Worm (Caenorhabditis elegans): ENCODE data around the gene cnc-5.

cnc-5 gene

DNA sequence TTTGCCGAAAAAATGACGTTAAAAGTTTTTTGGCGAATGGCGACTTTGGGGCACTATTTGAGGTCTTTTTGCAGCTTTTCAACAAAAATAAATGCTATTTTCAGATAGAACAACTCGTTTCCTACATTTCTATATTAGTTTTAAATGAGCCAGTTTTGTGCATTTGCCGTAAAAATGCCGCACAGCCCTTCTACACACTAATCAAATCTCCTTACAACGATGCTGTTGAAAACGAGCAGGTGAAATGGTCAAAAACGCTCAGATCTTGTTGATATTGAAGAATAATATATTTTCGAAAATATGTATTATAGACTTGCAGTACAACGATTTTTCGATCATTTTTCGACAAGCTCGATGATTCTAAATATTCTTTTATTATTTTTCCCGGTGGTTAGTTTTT, 9.6 kb downstream of the cnc-5 start, which contains the start of gene chil-14:
chil-14 (plus strand) TSS at position 301 of the 400 bp plus-strand sequence.
- TF ChIP-seq mec-3 (tag; optimal IDR thresholded peaks at IDR 0.05; ENCODE audit: borderline replicate concordance) = no peak
- no peak for TF ChIP-seq nhr-232 (tag; optimal IDR thresholded peaks at IDR 0.05)
- TF ChIP-seq T23F11.4 (GFP tag; optimal IDR thresholded peaks at IDR 0.05) = no peak
- no peak for TF ChIP-seq ceh-14 (tag; optimal IDR thresholded peaks at IDR 0.05)
- no peak for TF ChIP-seq gmeb-2 (tag; optimal IDR thresholded peaks at IDR 0.05)
- no peak for TF ChIP-seq sox-2 (GFP tag; IDR thresholded peaks at IDR 0.05)

DNA sequence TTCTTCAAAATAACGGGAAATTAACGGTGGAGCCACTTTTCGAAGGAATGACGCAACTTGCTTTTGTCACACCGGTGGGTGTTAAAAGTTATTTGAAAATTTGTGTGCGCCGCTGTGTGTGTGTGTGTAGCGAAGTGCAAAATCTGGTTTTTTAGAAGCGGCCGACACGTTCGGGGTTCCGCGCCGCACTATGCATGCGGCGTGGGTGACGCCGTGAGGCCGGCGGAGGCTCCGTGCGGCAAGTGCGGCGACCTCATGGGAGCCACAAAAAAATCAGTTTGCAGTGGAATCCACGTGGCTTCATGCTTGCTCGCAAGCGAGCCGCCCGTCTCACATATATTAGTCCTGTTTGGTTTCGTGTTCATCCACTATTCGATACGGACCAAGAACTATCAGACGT, 10.1 kb downstream of the cnc-5 start:
- TF ChIP-seq dve-1 (tag; optimal IDR thresholded peaks at IDR 0.05) (no peak), hlh-13 (GFP tag; optimal IDR thresholded peaks at IDR 0.05) (no peak), ztf-16 (tag; optimal IDR thresholded peaks at IDR 0.05) (no peak), pros-1 (tag; optimal IDR thresholded peaks at IDR 0.05) (no peak), pqm-1 (tag; optimal IDR thresholded peaks at IDR 0.05) (no peak), ceh-19 (GFP tag; optimal IDR thresholded peaks at IDR 0.05) (no peak), ceh-14 (tag; optimal IDR thresholded peaks at IDR 0.05) (no peak), ahr-1 (tag; optimal IDR thresholded peaks at IDR 0.05) (no peak), ttx-3 (tag; optimal IDR thresholded peaks at IDR 0.05) (no peak), ama-1 (optimal IDR thresholded peaks at IDR 0.05) (no peak), tbx-2 (tag; optimal IDR thresholded peaks at IDR 0.05) (no peak), Y22D7AL.16 (tag; optimal IDR thresholded peaks at IDR 0.05) (no peak), pat-9 (tag; optimal IDR thresholded peaks at IDR 0.05) (no peak), elt-4 (tag; optimal IDR thresholded peaks at IDR 0.05) (no peak), fkh-6 (tag; optimal IDR thresholded peaks at IDR 0.05) (no peak), F13H6.1 (tag; optimal IDR thresholded peaks at IDR 0.05) (no peak), ceh-9 (tag; optimal IDR thresholded peaks at IDR 0.05) (no peak), eyg-1 (tag; optimal IDR thresholded peaks at IDR 0.05) (no peak), hlh-30 (tag; optimal IDR thresholded peaks at IDR 0.05; ENCODE audit: insufficient read depth) (no peak)

DNA sequence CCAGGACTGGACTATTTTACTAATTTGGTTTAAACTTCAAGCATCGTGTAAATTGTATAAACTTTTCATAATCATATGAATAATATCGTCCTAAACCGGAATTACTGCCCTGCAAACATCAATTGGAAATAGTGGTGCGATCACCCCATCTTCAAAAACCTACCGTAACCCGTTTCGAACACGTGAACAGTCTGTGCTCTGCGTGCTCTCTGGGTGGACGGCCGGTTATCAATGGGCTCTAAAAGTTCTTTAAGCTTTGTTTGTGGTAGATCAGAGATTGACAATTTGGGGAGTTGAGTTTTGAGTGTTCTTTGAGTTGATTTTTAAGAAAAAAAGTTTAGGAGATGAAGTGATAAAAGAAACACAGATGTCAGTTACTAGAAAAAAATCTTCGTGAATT, 11.4 kb downstream of the cnc-5 start:
- TF ChIP-seq fkh-10 (GFP tag; optimal IDR thresholded peaks at IDR 0.05) = no peak
- TF ChIP-seq unc-3 (GFP tag; conservative IDR thresholded peaks at IDR 0.05) = no peak
- no peak for TF ChIP-seq unc-3 (tag; optimal IDR thresholded peaks at IDR 0.05)
- no peak for TF ChIP-seq syd-9 (tag; optimal IDR thresholded peaks at IDR 0.05)
- TF ChIP-seq K02D7.2 (tag; optimal IDR thresholded peaks at IDR 0.05) = no peak
- no peak for TF ChIP-seq C08G9.2 (tag; optimal IDR thresholded peaks at IDR 0.05)
- TF ChIP-seq fax-1 (tag; optimal IDR thresholded peaks at IDR 0.05) = no peak
- TF ChIP-seq ceh-19 (GFP tag; optimal IDR thresholded peaks at IDR 0.05) = no peak
- no peak for TF ChIP-seq pha-2 (tag; optimal IDR thresholded peaks at IDR 0.05)
- TF ChIP-seq ceh-48 (tag; optimal IDR thresholded peaks at IDR 0.05) = no peak
- TF ChIP-seq ceh-31 (tag; optimal IDR thresholded peaks at IDR 0.05) = no peak
- no peak for TF ChIP-seq odd-2 (tag; optimal IDR thresholded peaks at IDR 0.05)
- TF ChIP-seq tbx-2 (tag; optimal IDR thresholded peaks at IDR 0.05) = no peak
- no peak for TF ChIP-seq ceh-45 (GFP tag; IDR thresholded peaks at IDR 0.05)
- no peak for TF ChIP-seq sdc-2 (tag; optimal IDR thresholded peaks at IDR 0.05)
- TF ChIP-seq ets-4 (tag; optimal IDR thresholded peaks at IDR 0.05) = no peak
- no peak for TF ChIP-seq ceh-9 (tag; optimal IDR thresholded peaks at IDR 0.05)
- TF ChIP-seq Y22D7AL.16 (tag; optimal IDR thresholded peaks at IDR 0.05) = no peak
- TF ChIP-seq ref-2 (tag; optimal IDR thresholded peaks at IDR 0.05) = no peak

DNA sequence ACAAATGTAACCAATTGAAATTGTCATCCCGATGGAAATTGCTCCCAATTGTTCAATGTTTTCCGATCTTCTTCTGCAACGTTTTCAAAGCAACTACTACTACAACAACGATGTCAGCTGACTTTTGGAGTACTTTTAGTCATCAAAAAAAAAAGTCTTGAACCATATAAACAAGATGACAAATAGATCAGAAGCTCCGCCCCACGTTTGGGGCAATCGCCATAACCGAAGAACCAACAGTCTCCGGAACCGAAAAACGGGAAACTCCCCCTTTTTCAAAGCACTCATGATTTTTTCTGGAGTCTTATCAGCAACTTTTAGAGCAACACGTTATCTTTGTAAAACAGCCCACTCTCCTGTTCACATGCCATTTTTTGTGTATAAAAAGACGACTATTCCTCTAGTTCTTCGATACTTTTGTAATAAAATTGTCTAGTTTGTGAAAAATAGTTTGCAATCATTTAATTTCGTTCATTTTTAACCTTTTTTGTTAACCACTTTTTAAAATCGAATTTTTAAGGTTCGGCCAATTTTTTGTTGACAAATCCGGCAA, 14.3 kb downstream of the cnc-5 start:
- TF ChIP-seq sdc-2 (tag; optimal IDR thresholded peaks at IDR 0.05) (no peak), K09A11.1 (tag; optimal IDR thresholded peaks at IDR 0.05; ENCODE audit: insufficient read depth) (no peak), fax-1 (tag; optimal IDR thresholded peaks at IDR 0.05) (no peak), odd-2 (tag; optimal IDR thresholded peaks at IDR 0.05) (no peak), lin-11 (tag; optimal IDR thresholded peaks at IDR 0.05) (no peak), T23F11.4 (GFP tag; optimal IDR thresholded peaks at IDR 0.05) (no peak), pax-1 (tag; optimal IDR thresholded peaks at IDR 0.05) (no peak), ceh-24 (tag; optimal IDR thresholded peaks at IDR 0.05) (no peak), elt-2 (tag; optimal IDR thresholded peaks at IDR 0.05) (peak; percentile 68)
